Worm (Caenorhabditis elegans): ENCODE data around the gene F01F1.15.

ce11 chrIII:5895913-5896312, 26.6 kb upstream of the F01F1.15 start, which contains the start of gene pxl-1:
- no peak for TF ChIP-seq hmg-1.1 (GFP tag; IDR thresholded peaks at IDR 0.05)
- no peak for TF ChIP-seq aly-2 (tag; optimal IDR thresholded peaks at IDR 0.05)
- TF ChIP-seq lin-13 (GFP tag; optimal IDR thresholded peaks at IDR 0.05): no peak
- no peak for TF ChIP-seq php-3 (GFP tag; IDR thresholded peaks at IDR 0.05)
- no peak for TF ChIP-seq fos-1 (tag; optimal IDR thresholded peaks at IDR 0.05)
- no peak for TF ChIP-seq hlh-11 (tag; optimal IDR thresholded peaks at IDR 0.05)
- TF ChIP-seq Y105C5A.15 (GFP tag; IDR thresholded peaks at IDR 0.05): no peak
- TF ChIP-seq F49E8.2 (tag; optimal IDR thresholded peaks at IDR 0.05; ENCODE audit: borderline replicate concordance): no peak
- TF ChIP-seq fkh-10 (GFP tag; optimal IDR thresholded peaks at IDR 0.05): no peak
- TF ChIP-seq nhr-41 (GFP tag; IDR thresholded peaks at IDR 0.05): no peak

Data from whole organism, L4 larva.